Worm (Caenorhabditis elegans) whole organism, mixed stage, embryonic: ENCODE results near the gene R13A1.1.

Experiments
- M03D4.4 ChIP-seq: sonication (generic microtip); optimal IDR thresholded peaks from 2 replicates; lab custom pipeline; 2017; ENCODE audit warnings: mild to moderate bottlenecking, missing genetic modification characterization, missing compliant biosample characterization
- bed-3 ChIP-seq: fragments of 200-800 bp; sonication (Bioruptor generic); optimal IDR thresholded peaks from 3 replicates; lab custom pipeline; 2018; ENCODE audit warnings: mild to moderate bottlenecking, missing genetic modification characterization, moderate library complexity, missing compliant biosample characterization
- blmp-1 ChIP-seq: fragments of 150-350 bp; optimal IDR thresholded peaks from 2 replicates; lab custom pipeline; 2014; ENCODE audit warnings: missing biosample characterization, missing genetic modification characterization
- ceh-39 ChIP-seq: fragments of 150-350 bp; optimal IDR thresholded peaks from 2 replicates; lab custom pipeline; 2014; ENCODE audit warnings: missing biosample characterization, missing genetic modification characterization
- ceh-43 ChIP-seq: fragments of 200-800 bp; sonication (Bioruptor generic); optimal IDR thresholded peaks from 2 replicates; lab custom pipeline; 2018; ENCODE audit warnings: mild to moderate bottlenecking, missing genetic modification characterization, moderate library complexity, missing compliant biosample characterization
- ceh-83 ChIP-seq: fragments of 200-800 bp; sonication (Bioruptor generic); optimal IDR thresholded peaks from 2 replicates; lab custom pipeline; 2018; ENCODE audit warnings: mild to moderate bottlenecking, missing genetic modification characterization, missing compliant biosample characterization
- ces-1 ChIP-seq: fragments of 150-350 bp; optimal IDR thresholded peaks from 2 replicates; lab custom pipeline; 2014; ENCODE audit warnings: missing biosample characterization, missing genetic modification reagents, missing genetic modification characterization
- cnd-1 ChIP-seq: fragments of 200-800 bp; sonication (Bioruptor generic); optimal IDR thresholded peaks from 2 replicates; lab custom pipeline; 2018; ENCODE audit warnings: mild to moderate bottlenecking, missing genetic modification characterization, missing compliant biosample characterization
- drap-1 ChIP-seq: fragments of 200-800 bp; sonication (Bioruptor generic); optimal IDR thresholded peaks from 3 replicates; lab custom pipeline; 2018; ENCODE audit warnings: mild to moderate bottlenecking, missing genetic modification characterization, missing compliant biosample characterization
- elt-1 ChIP-seq: sonication (generic microtip); optimal IDR thresholded peaks from 2 replicates; lab custom pipeline; 2017; ENCODE audit warnings: missing genetic modification characterization, mild to moderate bottlenecking, missing compliant biosample characterization, antibody characterized with exemption, moderate library complexity, borderline replicate concordance; ENCODE audit not compliant: insufficient read depth
- elt-3 ChIP-seq: fragments of 150-350 bp; optimal IDR thresholded peaks from 2 replicates; lab custom pipeline; 2014; ENCODE audit warnings: missing biosample characterization, missing genetic modification characterization
- flh-1 ChIP-seq: fragments of 200-800 bp; sonication (Bioruptor generic); optimal IDR thresholded peaks from 2 replicates; lab custom pipeline; 2018; ENCODE audit warnings: mild to moderate bottlenecking, missing genetic modification characterization, moderate library complexity, missing compliant biosample characterization
- ham-2 ChIP-seq: fragments of 200-800 bp; sonication (Bioruptor generic); optimal IDR thresholded peaks from 2 replicates; lab custom pipeline; 2018; ENCODE audit warnings: mild to moderate bottlenecking, missing genetic modification characterization, missing compliant biosample characterization
- hlh-1 ChIP-seq: fragments of 150-350 bp; optimal IDR thresholded peaks from 2 replicates; lab custom pipeline; 2014; ENCODE audit warnings: missing biosample characterization, missing genetic modification reagents, missing genetic modification characterization
- lin-13 ChIP-seq: fragments of 150-350 bp; optimal IDR thresholded peaks from 2 replicates; lab custom pipeline; 2014; ENCODE audit warnings: missing biosample characterization, missing genetic modification characterization
- lin-32 ChIP-seq: fragments of 200-800 bp; sonication (Bioruptor generic); optimal IDR thresholded peaks from 2 replicates; lab custom pipeline; 2018; ENCODE audit warnings: mild to moderate bottlenecking, missing genetic modification characterization, missing compliant biosample characterization
- lsy-2 ChIP-seq: fragments of 150-350 bp; optimal IDR thresholded peaks from 2 replicates; lab custom pipeline; 2014; ENCODE audit warnings: missing biosample characterization, missing genetic modification characterization
- mab-5 ChIP-seq: fragments of 150-350 bp; optimal IDR thresholded peaks from 2 replicates; lab custom pipeline; 2014; ENCODE audit warnings: missing biosample characterization, missing genetic modification characterization
- mep-1 ChIP-seq: fragments of 150-350 bp; optimal IDR thresholded peaks from 2 replicates; lab custom pipeline; 2017; ENCODE audit warnings: missing biosample characterization, missing genetic modification reagents, missing genetic modification characterization, inconsistent platforms
- mls-2 ChIP-seq: sonication (generic microtip); optimal IDR thresholded peaks from 2 replicates; lab custom pipeline; 2016; ENCODE audit warnings: mild to moderate bottlenecking, missing genetic modification characterization, moderate library complexity, missing compliant biosample characterization
- nhr-12 ChIP-seq: fragments of 150-350 bp; optimal IDR thresholded peaks from 2 replicates; lab custom pipeline; 2014; ENCODE audit warnings: missing biosample characterization, missing genetic modification characterization
- nhr-2 ChIP-seq: fragments of 150-350 bp; optimal IDR thresholded peaks from 2 replicates; lab custom pipeline; 2014; ENCODE audit warnings: missing biosample characterization, missing genetic modification characterization
- nhr-237 ChIP-seq: fragments of 150-350 bp; optimal IDR thresholded peaks from 2 replicates; lab custom pipeline; 2014; ENCODE audit warnings: missing biosample characterization, missing genetic modification characterization
- nhr-28 ChIP-seq: fragments of 150-350 bp; optimal IDR thresholded peaks from 2 replicates; lab custom pipeline; 2014; ENCODE audit warnings: missing biosample characterization, missing genetic modification characterization
- nhr-76 ChIP-seq: sonication (generic microtip); optimal IDR thresholded peaks from 2 replicates; lab custom pipeline; 2017; ENCODE audit warnings: missing biosample characterization, missing genetic modification characterization
- pha-4 ChIP-seq: fragments of 150-350 bp; optimal IDR thresholded peaks from 2 replicates; lab custom pipeline; 2018; ENCODE audit warnings: missing biosample characterization, missing genetic modification reagents, missing genetic modification characterization
- sem-2 ChIP-seq: fragments of 200-800 bp; sonication (Bioruptor generic); optimal IDR thresholded peaks from 2 replicates; lab custom pipeline; 2018; ENCODE audit warnings: mild to moderate bottlenecking, missing genetic modification characterization, missing compliant biosample characterization
- snpc-4 ChIP-seq: fragments of 150-350 bp; optimal IDR thresholded peaks from 2 replicates; lab custom pipeline; 2014; ENCODE audit warnings: missing biosample characterization, missing genetic modification characterization
- sptf-1 ChIP-seq: sonication (generic microtip); optimal IDR thresholded peaks from 2 replicates; lab custom pipeline; 2017; ENCODE audit warnings: mild to moderate bottlenecking, missing genetic modification characterization, moderate library complexity, missing compliant biosample characterization
- tbx-8 ChIP-seq: fragments of 200-800 bp; sonication (Bioruptor generic); optimal IDR thresholded peaks from 2 replicates; lab custom pipeline; 2018; ENCODE audit warnings: mild to moderate bottlenecking, missing genetic modification characterization, moderate library complexity, missing compliant biosample characterization
- unc-120 ChIP-seq: sonication (generic microtip); optimal IDR thresholded peaks from 2 replicates; lab custom pipeline; 2017; ENCODE audit warnings: missing genetic modification characterization, missing compliant biosample characterization; ENCODE audit not compliant: poor library complexity, severe bottlenecking
- unc-39 ChIP-seq: fragments of 150-350 bp; optimal IDR thresholded peaks from 2 replicates; lab custom pipeline; 2014; ENCODE audit warnings: missing biosample characterization, missing genetic modification characterization
- unc-62 ChIP-seq: fragments of 150-350 bp; optimal IDR thresholded peaks from 2 replicates; lab custom pipeline; 2014; ENCODE audit warnings: missing biosample characterization, missing genetic modification reagents, missing genetic modification characterization
- zip-8 ChIP-seq: fragments of 150-350 bp; optimal IDR thresholded peaks from 2 replicates; lab custom pipeline; 2014; ENCODE audit warnings: missing biosample characterization, missing genetic modification characterization
- ztf-11 ChIP-seq: fragments of 150-350 bp; optimal IDR thresholded peaks from 2 replicates; lab custom pipeline; 2014; ENCODE audit warnings: missing biosample characterization, missing genetic modification characterization

Gene R13A1.1

DNA sequence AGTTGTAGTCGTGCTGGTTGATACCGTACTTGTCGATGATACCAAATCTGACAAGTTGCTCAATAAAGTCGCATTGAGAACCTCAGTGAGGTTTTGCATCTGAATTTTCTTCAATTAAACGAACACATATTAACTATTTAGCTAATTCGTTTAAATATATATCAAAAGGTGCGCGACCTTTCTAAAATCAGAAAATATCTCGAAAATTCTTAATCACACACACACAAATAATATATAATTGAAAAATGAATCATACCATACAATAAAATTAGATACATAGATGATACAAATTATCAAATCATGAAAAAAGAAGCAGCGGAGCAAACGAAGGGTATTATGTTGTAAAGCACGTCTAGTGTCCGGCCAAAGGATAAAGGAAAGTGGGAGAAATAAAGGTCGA is 8.4 kb downstream of the R13A1.1 start, which contains the start of gene D2024.5:
Gene D2024.5, minus strand, starts transcription at position 101 of the 400 bp plus-strand sequence.
- TF ChIP-seq ham-2 (GFP tag; lab: Kevin White, UChicago): no peak
- TF ChIP-seq M03D4.4 (tag; lab: Kevin White, UChicago): no peak
- no peak for TF ChIP-seq nhr-12
- no peak for TF ChIP-seq tbx-8 (GFP tag; lab: Kevin White, UChicago)
- no peak for TF ChIP-seq lin-13 (tag; lab: Kevin White, UChicago)
- no peak for TF ChIP-seq mep-1
- TF ChIP-seq zip-8 (tag; lab: Kevin White, UChicago): no peak

DNA sequence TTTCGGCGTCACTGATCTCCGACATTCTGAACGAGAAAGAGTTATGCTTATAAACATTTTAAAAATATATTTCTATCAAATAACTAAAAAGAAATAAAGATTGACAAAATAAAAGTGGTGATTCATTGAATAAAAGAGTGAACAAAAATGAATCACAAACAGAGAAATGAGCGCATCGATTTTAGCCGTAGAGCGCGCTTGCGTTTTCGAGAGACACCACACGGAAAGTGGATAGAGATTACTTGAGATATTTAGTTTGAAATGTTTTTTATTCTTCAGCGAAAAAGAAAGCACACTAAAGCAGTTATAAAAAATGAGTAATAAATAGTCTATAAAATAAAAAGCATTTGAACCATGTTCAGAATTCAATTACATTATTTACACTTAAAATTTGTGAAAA is 10.4 kb downstream of the R13A1.1 start, which contains the start of gene cap-1:
Gene cap-1, minus strand, starts transcription at position 26 of the 400 bp plus-strand sequence.
- TF ChIP-seq elt-1 (tag; lab: Kevin White, UChicago) (no peak), sptf-1 (tag; lab: Kevin White, UChicago) (peak; percentile 13), hlh-1 (tag; lab: Kevin White, UChicago) (peak; percentile 47), ceh-39 (tag; lab: Kevin White, UChicago) (peak; percentile 65), drap-1 (GFP tag; lab: Kevin White, UChicago) (no peak), nhr-28 (tag; lab: Kevin White, UChicago) (no peak), M03D4.4 (tag; lab: Kevin White, UChicago) (no peak), blmp-1 (tag; lab: Kevin White, UChicago) (no peak), lin-32 (GFP tag; lab: Kevin White, UChicago) (no peak), tbx-8 (GFP tag; lab: Kevin White, UChicago) (no peak), ces-1 (peak; percentile 70), bed-3 (no peak), ceh-83 (no peak), mep-1 (peak; percentile 78), mls-2 (tag; lab: Kevin White, UChicago) (peak; percentile 11), lin-13 (tag; lab: Kevin White, UChicago) (peak; percentile 54), elt-3 (tag; lab: Kevin White, UChicago) (no peak), nhr-12 (no peak), pha-4 (tag; lab: Kevin White, UChicago) (peak; percentile 36), nhr-76 (tag; lab: Kevin White, UChicago) (no peak), mab-5 (tag; lab: Kevin White, UChicago) (no peak), ceh-43 (GFP tag; lab: Kevin White, UChicago) (no peak), flh-1 (no peak), unc-120 (tag; lab: Kevin White, UChicago) (no peak), unc-39 (tag; lab: Kevin White, UChicago) (no peak), sem-2 (no peak), nhr-2 (tag; lab: Kevin White, UChicago) (no peak), cnd-1 (tag; lab: Kevin White, UChicago) (no peak), nhr-237 (tag; lab: Kevin White, UChicago) (peak; percentile 38), snpc-4 (tag; lab: Kevin White, UChicago) (no peak), lsy-2 (tag; lab: Kevin White, UChicago) (peak; percentile 60), unc-62 (no peak), ham-2 (GFP tag; lab: Kevin White, UChicago) (no peak), zip-8 (tag; lab: Kevin White, UChicago) (no peak), ztf-11 (tag; lab: Kevin White, UChicago) (no peak)

DNA sequence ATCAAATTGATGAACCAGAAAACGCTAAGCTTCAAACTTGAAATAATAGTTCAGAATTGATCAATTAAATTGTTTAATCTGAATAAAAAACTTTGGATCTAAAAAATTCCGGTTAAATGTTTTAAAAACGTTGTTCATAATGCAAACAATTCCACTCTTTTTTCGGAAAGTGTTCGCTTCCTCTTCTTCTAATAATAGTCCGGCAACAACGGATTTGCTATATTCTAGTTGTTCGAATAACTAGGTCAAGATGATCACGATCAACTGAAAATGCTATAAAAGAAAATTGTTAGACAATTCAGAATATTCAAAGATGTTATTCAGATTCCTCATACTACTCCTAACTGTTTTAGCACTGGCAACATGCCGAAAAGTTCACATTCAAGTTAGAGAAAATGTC is 11.1 kb downstream of the R13A1.1 start, which contains the start of gene D2024.4:
Gene D2024.4, plus strand, starts transcription at position 301 of the 400 bp plus-strand sequence.
- no peak for TF ChIP-seq lin-32 (GFP tag; lab: Kevin White, UChicago)

DNA sequence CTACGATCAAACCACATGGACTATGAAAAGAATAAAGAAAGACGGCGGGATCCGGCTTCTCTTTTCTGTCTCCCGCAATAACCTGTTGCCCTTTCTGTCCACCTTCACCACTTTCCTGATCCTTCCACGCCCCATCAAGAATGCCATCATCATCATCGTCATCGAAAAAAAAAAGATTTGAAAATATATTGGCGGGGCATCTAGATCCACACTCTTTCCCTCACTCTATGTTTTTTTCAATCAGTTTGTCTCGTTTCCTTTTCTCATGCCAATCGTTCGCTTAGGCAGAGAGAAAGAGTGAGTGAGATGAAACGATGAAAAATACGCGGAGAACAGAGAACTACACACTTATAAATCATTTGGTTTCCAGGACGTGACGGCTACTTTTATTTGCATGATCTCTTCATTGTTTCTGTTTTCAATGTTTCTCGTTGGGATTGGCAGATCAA is 13.8 kb downstream of the R13A1.1 start:
- TF ChIP-seq lsy-2 (tag; lab: Kevin White, UChicago) (no peak), unc-39 (tag; lab: Kevin White, UChicago) (no peak), blmp-1 (tag; lab: Kevin White, UChicago) (peak; percentile 27), unc-62 (peak; percentile 41)
